Fruit fly (Drosophila melanogaster) whole organism, embryonic: Measurements from ENCODE around the gene Lztr1.
A peak's percentile ranks its signal among the peaks of the same experiment; 100 is the strongest.

Experiments used
- Aef1 ChIP-seq: fragments of 200-800 bp; sonication (Bioruptor generic); IDR thresholded peaks from 3 replicates; pipeline ENCODE4 v1.3.6; 2022; ENCODE audit warnings: missing biosample characterization, missing genetic modification characterization
- Atf3 ChIP-seq: fragments of 200-800 bp; sonication (Bioruptor generic); optimal IDR thresholded peaks from 3 replicates; lab custom pipeline; 2016; ENCODE audit warnings: missing biosample characterization, missing genetic modification characterization
- B-H2 ChIP-seq: fragments of 200-800 bp; sonication (Bioruptor generic); optimal IDR thresholded peaks from 2 replicates; lab custom pipeline; 2018; ENCODE audit warnings: missing biosample characterization, mild to moderate bottlenecking, missing genetic modification characterization
- BEAF-32 ChIP-seq: fragments of 200-800 bp; sonication (Bioruptor generic); optimal IDR thresholded peaks from 3 replicates; lab custom pipeline; 2017; ENCODE audit warnings: missing biosample characterization, missing genetic modification characterization, mild to moderate bottlenecking, moderate library complexity, missing genetic modification reagents
- BtbVII ChIP-seq: fragments of 200-800 bp; sonication (Bioruptor generic); optimal IDR thresholded peaks from 3 replicates; lab custom pipeline; 2017; ENCODE audit warnings: missing biosample characterization, mild to moderate bottlenecking, missing genetic modification characterization
- CG10267 ChIP-seq: fragments of 200-800 bp; sonication (Bioruptor generic); optimal IDR thresholded peaks from 2 replicates; lab custom pipeline; 2018; ENCODE audit warnings: missing biosample characterization, mild to moderate bottlenecking, missing genetic modification characterization, moderate library complexity
- CG10959 ChIP-seq: fragments of 200-800 bp; sonication (Bioruptor generic); IDR thresholded peaks from 2 replicates; pipeline ENCODE4 v1.3.6; 2022; ENCODE audit warnings: missing biosample characterization, missing genetic modification characterization
- CG11723 ChIP-seq: fragments of 200-800 bp; sonication (Bioruptor generic); optimal IDR thresholded peaks from 2 replicates; lab custom pipeline; 2017; ENCODE audit warnings: missing biosample characterization, mild to moderate bottlenecking, missing genetic modification characterization
- CG12659 ChIP-seq: fragments of 200-800 bp; sonication (Bioruptor generic); optimal IDR thresholded peaks from 3 replicates; lab custom pipeline; 2017; ENCODE audit warnings: mild to moderate bottlenecking, missing biosample characterization, missing genetic modification reagents, missing genetic modification characterization
- CG15514 ChIP-seq: fragments of 200-800 bp; sonication (Bioruptor generic); optimal IDR thresholded peaks from 3 replicates; lab custom pipeline; 2017; ENCODE audit warnings: missing biosample characterization, missing genetic modification characterization, mild to moderate bottlenecking, moderate library complexity, missing genetic modification reagents
- CG15601 ChIP-seq: fragments of 200-800 bp; sonication (Bioruptor generic); optimal IDR thresholded peaks from 3 replicates; lab custom pipeline; 2019; ENCODE audit warnings: missing biosample characterization, mild to moderate bottlenecking, missing genetic modification characterization, moderate library complexity
- CG17328 ChIP-seq: fragments of 200-800 bp; sonication (Bioruptor generic); IDR thresholded peaks from 2 replicates; pipeline ENCODE4 v1.3.6; 2022; ENCODE audit warnings: missing biosample characterization, missing genetic modification characterization
- CG17385 ChIP-seq: fragments of 200-800 bp; sonication (Bioruptor generic); optimal IDR thresholded peaks from 3 replicates; lab custom pipeline; 2018; ENCODE audit warnings: missing biosample characterization, mild to moderate bottlenecking, missing genetic modification characterization
- CG2875 ChIP-seq: fragments of 200-800 bp; sonication (Bioruptor generic); optimal IDR thresholded peaks from 2 replicates; lab custom pipeline; 2017; ENCODE audit warnings: missing biosample characterization, mild to moderate bottlenecking, missing genetic modification characterization, missing genetic modification reagents
- CG2889 ChIP-seq: fragments of 200-800 bp; sonication (Bioruptor generic); IDR thresholded peaks from 3 replicates; pipeline ENCODE4 v1.3.6; 2022; ENCODE audit warnings: missing biosample characterization, missing genetic modification characterization
- CG3726 ChIP-seq: fragments of 200-800 bp; sonication (Bioruptor generic); IDR thresholded peaks from 3 replicates; pipeline ENCODE4, ENCODE4 v1.3.6; 2022; ENCODE audit warnings: missing biosample characterization, missing genetic modification characterization
- CG3847 ChIP-seq: fragments of 200-800 bp; sonication (Bioruptor generic); IDR thresholded peaks from 2 replicates; pipeline ENCODE4 v1.3.6; 2022; ENCODE audit warnings: missing biosample characterization, missing genetic modification characterization
- CG6175 ChIP-seq: fragments of 200-800 bp; sonication (Bioruptor generic); IDR thresholded peaks from 3 replicates; pipeline ENCODE4 v1.3.6; 2022; ENCODE audit warnings: missing biosample characterization, missing genetic modification characterization
- CG6765 ChIP-seq: fragments of 200-800 bp; sonication (Bioruptor generic); optimal IDR thresholded peaks from 3 replicates; lab custom pipeline; 2017; ENCODE audit warnings: missing biosample characterization, mild to moderate bottlenecking, missing genetic modification characterization
- CG8388 ChIP-seq: fragments of 200-800 bp; sonication (Bioruptor generic); optimal IDR thresholded peaks from 2 replicates; lab custom pipeline; 2019; ENCODE audit warnings: missing biosample characterization, mild to moderate bottlenecking, missing genetic modification characterization, moderate library complexity
- CG8924 ChIP-seq: fragments of 200-800 bp; optimal IDR thresholded peaks from 3 replicates; lab custom pipeline; 2019; ENCODE audit warnings: missing biosample characterization, mild to moderate bottlenecking, missing genetic modification characterization, moderate library complexity
- CG9727 ChIP-seq: fragments of 200-800 bp; sonication (Bioruptor generic); optimal IDR thresholded peaks from 3 replicates; lab custom pipeline; 2017; ENCODE audit warnings: missing biosample characterization, mild to moderate bottlenecking, missing genetic modification characterization
- CG9932 ChIP-seq: fragments of 200-800 bp; sonication (Bioruptor generic); IDR thresholded peaks from 2 replicates; pipeline ENCODE4 v1.3.6; 2022; ENCODE audit warnings: missing biosample characterization, missing genetic modification characterization
- CrebB ChIP-seq: fragments of 200-800 bp; sonication (Bioruptor generic); optimal IDR thresholded peaks from 3 replicates; lab custom pipeline; 2018; ENCODE audit warnings: missing biosample characterization, mild to moderate bottlenecking, missing genetic modification characterization
- E2f1 ChIP-seq: fragments of 200-800 bp; sonication (Bioruptor generic); IDR thresholded peaks from 2 replicates; pipeline ENCODE4 v1.3.6; 2022; ENCODE audit warnings: missing biosample characterization, missing genetic modification characterization
- H2.0 ChIP-seq: fragments of 200-800 bp; sonication (Bioruptor generic); IDR thresholded peaks from 2 replicates; pipeline ENCODE4 v1.3.6; 2022; ENCODE audit warnings: missing biosample characterization, missing genetic modification characterization
- Hey ChIP-seq: fragments of 200-800 bp; sonication (Bioruptor generic); optimal IDR thresholded peaks from 3 replicates; lab custom pipeline; 2018; ENCODE audit warnings: missing biosample characterization, mild to moderate bottlenecking, missing genetic modification characterization
- Nf-YA ChIP-seq: fragments of 200-800 bp; sonication (Bioruptor generic); IDR thresholded peaks from 2 replicates; pipeline ENCODE4 v1.3.6; 2022; ENCODE audit warnings: missing biosample characterization, missing genetic modification characterization
- Oli ChIP-seq: fragments of 200-800 bp; sonication (Bioruptor generic); optimal IDR thresholded peaks from 2 replicates; lab custom pipeline; 2018; ENCODE audit warnings: missing biosample characterization, mild to moderate bottlenecking, missing genetic modification characterization, moderate library complexity
- Rx ChIP-seq: fragments of 200-800 bp; sonication (Bioruptor generic); IDR thresholded peaks from 2 replicates; pipeline ENCODE4 v1.3.6; 2022; ENCODE audit warnings: missing biosample characterization, missing genetic modification characterization
- Side ChIP-seq: fragments of 200-800 bp; sonication (Bioruptor generic); optimal IDR thresholded peaks from 2 replicates; lab custom pipeline; 2016; ENCODE audit warnings: missing biosample characterization, missing genetic modification characterization
- Sin3A ChIP-seq: fragments of >200 bp; optimal IDR thresholded peaks from 2 replicates; lab custom pipeline; 2018
- Tbp ChIP-seq: fragments of >200 bp; optimal IDR thresholded peaks from 2 replicates; lab custom pipeline; 2018; ENCODE audit warnings: missing biosample characterization, missing genetic modification characterization
- Xrp1 ChIP-seq: fragments of 200-800 bp; sonication (Bioruptor generic); IDR thresholded peaks from 2 replicates; pipeline ENCODE4 v1.3.6; 2022; ENCODE audit warnings: missing biosample characterization, missing genetic modification characterization
- bsh ChIP-seq, 2 experiments: fragments of 200-800 bp; sonication (Bioruptor generic); optimal IDR thresholded peaks; 2 replicates each; lab custom pipeline; 2017 to 2018; ENCODE audit warnings: mild to moderate bottlenecking in 2 of 2, missing biosample characterization in 2 of 2, missing genetic modification characterization in 2 of 2, moderate library complexity in 1 of 2
- cad ChIP-seq: fragments of >200 bp; optimal IDR thresholded peaks from 2 replicates; lab custom pipeline; 2017; ENCODE audit warnings: missing biosample characterization, missing genetic modification characterization
- croc ChIP-seq: fragments of 200-800 bp; sonication (Bioruptor generic); conservative IDR thresholded peaks from 3 replicates; pipeline ENCODE4 v1.3.6; 2022; ENCODE audit warnings: missing biosample characterization, missing genetic modification characterization
- crp ChIP-seq, 2 experiments: fragments of 200-800 bp; sonication (Bioruptor generic); optimal IDR thresholded peaks; 2 replicates in 1 of 2; 3 replicates in 1 of 2; lab custom pipeline; 2017; ENCODE audit warnings: missing biosample characterization in 2 of 2, missing genetic modification characterization in 2 of 2, mild to moderate bottlenecking in 1 of 2, moderate library complexity in 1 of 2
- gcm ChIP-seq: fragments of 200-800 bp; sonication (Bioruptor generic); optimal IDR thresholded peaks from 2 replicates; lab custom pipeline; 2019; ENCODE audit warnings: missing biosample characterization, mild to moderate bottlenecking, missing genetic modification characterization, moderate library complexity
- grn ChIP-seq: fragments of 200-800 bp; sonication (Bioruptor generic); optimal IDR thresholded peaks from 3 replicates; lab custom pipeline; 2017; ENCODE audit warnings: missing biosample characterization, missing genetic modification characterization
- lilli ChIP-seq: fragments of 200-800 bp; sonication (Bioruptor generic); optimal IDR thresholded peaks from 3 replicates; lab custom pipeline; 2016; ENCODE audit warnings: missing biosample characterization, missing genetic modification characterization
- lmd ChIP-seq: fragments of 200-800 bp; sonication (Bioruptor generic); IDR thresholded peaks from 2 replicates; pipeline ENCODE4 v1.3.6; 2022; ENCODE audit warnings: missing biosample characterization, missing genetic modification characterization
- maf-S ChIP-seq: fragments of 200-800 bp; sonication (Bioruptor generic); optimal IDR thresholded peaks from 2 replicates; lab custom pipeline; 2016; ENCODE audit warnings: missing biosample characterization, missing genetic modification characterization
- pzg ChIP-seq: fragments of 200-800 bp; sonication (Bioruptor generic); optimal IDR thresholded peaks from 3 replicates; lab custom pipeline; 2018; ENCODE audit warnings: missing biosample characterization, mild to moderate bottlenecking, missing genetic modification characterization, moderate library complexity
- sd ChIP-seq: fragments of 200-800 bp; sonication (Bioruptor generic); optimal IDR thresholded peaks from 3 replicates; lab custom pipeline; 2018; ENCODE audit warnings: missing biosample characterization, mild to moderate bottlenecking, missing genetic modification characterization, moderate library complexity
- seq ChIP-seq: fragments of 200-800 bp; sonication (Bioruptor generic); IDR thresholded peaks from 2 replicates; pipeline ENCODE4 v1.3.6; 2022; ENCODE audit warnings: missing biosample characterization, missing genetic modification characterization
- slp2 ChIP-seq: fragments of 200-800 bp; sonication (Bioruptor generic); optimal IDR thresholded peaks from 2 replicates; lab custom pipeline; 2016; ENCODE audit warnings: missing biosample characterization, missing genetic modification characterization
- ssp ChIP-seq: fragments of 200-800 bp; sonication (Bioruptor generic); IDR thresholded peaks from 2 replicates; pipeline ENCODE4 v1.3.6; 2022; ENCODE audit warnings: missing biosample characterization, missing genetic modification characterization
- vnd ChIP-seq: fragments of 200-800 bp; sonication (Bioruptor generic); IDR thresholded peaks from 3 replicates; pipeline ENCODE4 v1.3.6; 2022; ENCODE audit warnings: missing biosample characterization, missing genetic modification characterization; ENCODE audit not compliant: partially characterized antibody
- vvl ChIP-seq: fragments of 200-800 bp; sonication (Bioruptor generic); IDR thresholded peaks from 2 replicates; pipeline ENCODE4 v1.3.6; 2022; ENCODE audit warnings: missing biosample characterization, missing genetic modification characterization

Lztr1 gene

dm6 chrX:900725-901345 lies 26.5 kb downstream of the Lztr1 start (continued):
- peak; percentile 48 for TF ChIP-seq Nf-YA (GFP tag; lab: Robert Waterston, UW)
- TF ChIP-seq ssp (GFP tag; lab: Robert Waterston, UW) = peak; percentile 52; the same call in 1 of the 2 replicates
- peak; percentile 26 for TF ChIP-seq sd
- peak; percentile 48 for TF ChIP-seq CG10959 (GFP tag; lab: Robert Waterston, UW)
- peak; percentile 84 for TF ChIP-seq Oli (tag; lab: Kevin White, UChicago)
- TF ChIP-seq Tbp (GFP tag; lab: Kevin White, UChicago) = no peak
- TF ChIP-seq CG12659 (GFP tag; lab: Kevin White, UChicago) = peak; percentile 71
- peak; percentile 74 for TF ChIP-seq CG8388 (GFP tag; lab: Kevin White, UChicago)
- TF ChIP-seq vvl (GFP tag; lab: Robert Waterston, UW) = peak; percentile 89
- TF ChIP-seq Hey (tag; lab: Kevin White, UChicago) = no peak
- peak; percentile 81 for TF ChIP-seq CrebB (tag; lab: Kevin White, UChicago)
- TF ChIP-seq slp2 (GFP tag; lab: Kevin White, UChicago) = peak; percentile 67
- peak; percentile 86 for TF ChIP-seq Side (GFP tag; lab: Kevin White, UChicago)
- TF ChIP-seq CG2889 (GFP tag; lab: Robert Waterston, UW) = 0 out of 3 replicates have a peak, but pooled peaks have one; percentile 20
- TF ChIP-seq CG11723 (GFP tag; lab: Kevin White, UChicago) = peak; percentile 60
- TF ChIP-seq CG10267 (tag; lab: Kevin White, UChicago) = peak; percentile 57
- peak; percentile 53 for TF ChIP-seq CG2875 (GFP tag; lab: Kevin White, UChicago)
- TF ChIP-seq lilli = peak; percentile 84
- TF ChIP-seq CG17385 (GFP tag; lab: Kevin White, UChicago) = peak; percentile 76
- peak; percentile 61 for TF ChIP-seq BtbVII (GFP tag; lab: Kevin White, UChicago)
- no peak for TF ChIP-seq Sin3A
- peak; percentile 81 for TF ChIP-seq CG8924 (tag; lab: Kevin White, UChicago)
- peak; percentile 84 for TF ChIP-seq Xrp1 (GFP tag; lab: Robert Waterston, UW)
- TF ChIP-seq cad (GFP tag; lab: Kevin White, UChicago) = no peak
- TF ChIP-seq Rx (GFP tag; lab: Robert Waterston, UW) = peak; percentile 60
- peak; percentile 79 to 83 for TF ChIP-seq bsh (GFP tag; optimal IDR thresholded peaks at IDR 0.05; lab: Kevin White, UChicago)
- TF ChIP-seq BEAF-32 (GFP tag; lab: Kevin White, UChicago) = no peak
- TF ChIP-seq Atf3 = peak; percentile 60
- peak; percentile 59 for TF ChIP-seq CG9727
- no peak for TF ChIP-seq vnd (GFP tag; lab: Robert Waterston, UW)
- no peak for TF ChIP-seq pzg (GFP tag; lab: Kevin White, UChicago)
- peak in 1 of 2 experiments; percentile 20 for TF ChIP-seq crp (GFP tag; optimal IDR thresholded peaks at IDR 0.05; lab: Kevin White, UChicago)
- TF ChIP-seq E2f1 = peak; percentile 81
- peak; percentile 29; the same call in 1 of the 3 replicates for TF ChIP-seq CG6175 (GFP tag; lab: Robert Waterston, UW)
- TF ChIP-seq seq = peak; percentile 83
- TF ChIP-seq Aef1 (GFP tag; lab: Robert Waterston, UW) = peak; percentile 73
- TF ChIP-seq croc (GFP tag; lab: Robert Waterston, UW) = peak; percentile 65
- TF ChIP-seq CG9932 (GFP tag; lab: Robert Waterston, UW) = peak; percentile 57
- TF ChIP-seq CG6765 = no peak
- TF ChIP-seq CG17328 (GFP tag; lab: Robert Waterston, UW) = peak; percentile 87
- TF ChIP-seq CG3726 (GFP tag; lab: Robert Waterston, UW) = peak; percentile 58; the same call in 1 of the 3 replicates
- peak; percentile 58 for TF ChIP-seq CG15514 (GFP tag; lab: Kevin White, UChicago)
- peak; percentile 45 for TF ChIP-seq CG15601
- TF ChIP-seq gcm = peak; percentile 69
- peak; percentile 30 for TF ChIP-seq B-H2 (GFP tag; lab: Kevin White, UChicago)
- TF ChIP-seq lmd (GFP tag; lab: Robert Waterston, UW) = peak; percentile 81
- peak; percentile 62 for TF ChIP-seq CG3847 (GFP tag; lab: Robert Waterston, UW)
- TF ChIP-seq grn (GFP tag; lab: Kevin White, UChicago) = no peak
- TF ChIP-seq H2.0 = peak; percentile 83
- peak; percentile 67 for TF ChIP-seq maf-S (GFP tag; lab: Kevin White, UChicago)
